Fruit fly (Drosophila melanogaster) whole organism, wandering third instar larva: ENCODE data around the gene ZnT77C.

Experiments used
- Abd-B ChIP-seq: fragments of >200 bp; optimal IDR thresholded peaks from 2 replicates; lab custom pipeline; 2017; ENCODE audit warnings: missing biosample characterization, missing genetic modification characterization
- CG32264 ChIP-seq: fragments of 200-800 bp; sonication (Bioruptor generic); optimal IDR thresholded peaks from 2 replicates; lab custom pipeline; 2016; ENCODE audit warnings: missing biosample characterization, missing genetic modification characterization
- CG9705 ChIP-seq: fragments of 200-800 bp; sonication (Bioruptor generic); optimal IDR thresholded peaks from 2 replicates; lab custom pipeline; 2018; ENCODE audit warnings: missing biosample characterization, mild to moderate bottlenecking, missing genetic modification characterization
- CrebA ChIP-seq: fragments of 200-800 bp; sonication (Bioruptor generic); optimal IDR thresholded peaks from 2 replicates; lab custom pipeline; 2016; ENCODE audit warnings: missing biosample characterization, mild to moderate bottlenecking, missing genetic modification characterization, borderline replicate concordance
- Dfd ChIP-seq: fragments of >200 bp; optimal IDR thresholded peaks from 2 replicates; lab custom pipeline; 2017; ENCODE audit warnings: missing biosample characterization, missing genetic modification characterization
- Dif ChIP-seq: fragments of 200-275, 200-300 bp; sonication (Bioruptor generic); optimal IDR thresholded peaks from 2 replicates; lab custom pipeline; 2018; ENCODE audit warnings: missing biosample characterization, missing genetic modification characterization; ENCODE audit not compliant: partially characterized antibody
- GATAd ChIP-seq: sonication (Bioruptor generic); optimal IDR thresholded peaks from 2 replicates; lab custom pipeline; 2016; ENCODE audit warnings: missing biosample characterization, missing genetic modification characterization
- HLH106 ChIP-seq: fragments of 200-800 bp; optimal IDR thresholded peaks from 3 replicates; lab custom pipeline; 2019; ENCODE audit warnings: missing biosample characterization, mild to moderate bottlenecking, missing genetic modification characterization, moderate library complexity
- Hnf4 ChIP-seq: fragments of 200-800 bp; sonication (Bioruptor generic); optimal IDR thresholded peaks from 2 replicates; lab custom pipeline; 2016; ENCODE audit warnings: missing biosample characterization, mild to moderate bottlenecking, missing genetic modification characterization
- Hr78 ChIP-seq: fragments of >200 bp; optimal IDR thresholded peaks from 2 replicates; lab custom pipeline; 2017; ENCODE audit warnings: missing biosample characterization, missing genetic modification characterization
- Hr83 ChIP-seq: fragments of 200-300 bp; sonication (Bioruptor generic); optimal IDR thresholded peaks from 2 replicates; lab custom pipeline; 2016; ENCODE audit warnings: missing biosample characterization, mild to moderate bottlenecking, missing genetic modification characterization, moderate library complexity; ENCODE audit not compliant: poor library complexity, severe bottlenecking
- Jra ChIP-seq: sonication (Bioruptor generic); optimal IDR thresholded peaks from 2 replicates; lab custom pipeline; 2016; ENCODE audit warnings: missing biosample characterization, missing genetic modification characterization
- Mio ChIP-seq: sonication (Bioruptor generic); optimal IDR thresholded peaks from 2 replicates; lab custom pipeline; 2016; ENCODE audit warnings: missing biosample characterization, missing genetic modification characterization
- Myc ChIP-seq: fragments of >200 bp; optimal IDR thresholded peaks from 2 replicates; lab custom pipeline; 2017
- N ChIP-seq: fragments of >200 bp; optimal IDR thresholded peaks from 2 replicates; lab custom pipeline; 2018; ENCODE audit warnings: missing biosample characterization, missing external identifiers, missing genetic modification characterization
- OdsH ChIP-seq: fragments of 200-800 bp; sonication (Bioruptor generic); optimal IDR thresholded peaks from 2 replicates; lab custom pipeline; 2016; ENCODE audit warnings: missing biosample characterization, mild to moderate bottlenecking, missing genetic modification characterization
- Rel ChIP-seq, 2 experiments: fragments of 200-800 bp; sonication (Bioruptor generic) in 1 of 2; optimal IDR thresholded peaks; 2 replicates in 1 of 2; 3 replicates in 1 of 2; lab custom pipeline; 2016 to 2019; ENCODE audit warnings: mild to moderate bottlenecking in 2 of 2, missing biosample characterization in 2 of 2, missing genetic modification characterization in 2 of 2, moderate library complexity in 1 of 2
- Sp1 ChIP-seq: fragments of 200-800 bp; sonication (Bioruptor generic); optimal IDR thresholded peaks from 3 replicates; lab custom pipeline; 2019; ENCODE audit warnings: missing biosample characterization, mild to moderate bottlenecking, missing genetic modification characterization, moderate library complexity
- Vsx2 ChIP-seq: fragments of 200-300, 225-300 bp; sonication (Bioruptor generic); optimal IDR thresholded peaks from 2 replicates; lab custom pipeline; 2018; ENCODE audit warnings: missing biosample characterization, missing genetic modification characterization; ENCODE audit not compliant: partially characterized antibody
- br ChIP-seq: fragments of 200-800 bp; sonication (Bioruptor generic); optimal IDR thresholded peaks from 2 replicates; lab custom pipeline; 2016; ENCODE audit warnings: missing biosample characterization, missing genetic modification characterization
- brk ChIP-seq: fragments of 200-800 bp; sonication (Bioruptor generic); optimal IDR thresholded peaks from 2 replicates; lab custom pipeline; 2016; ENCODE audit warnings: missing biosample characterization, mild to moderate bottlenecking, missing genetic modification characterization
- dl ChIP-seq, 2 experiments: fragments of 175-275, 200-275 bp in 1 of 2; fragments of 200-275 bp in 1 of 2; sonication (Bioruptor generic); optimal IDR thresholded peaks; lab custom pipeline; 2018; ENCODE audit warnings: mild to moderate bottlenecking in 2 of 2, missing biosample characterization in 2 of 2, missing genetic modification characterization in 2 of 2, moderate library complexity in 2 of 2; ENCODE audit not compliant: partially characterized antibody in 2 of 2, insufficient read depth in 1 of 2
- dmrt93B ChIP-seq: fragments of 200-800 bp; sonication (Bioruptor generic); optimal IDR thresholded peaks from 2 replicates; lab custom pipeline; 2018; ENCODE audit warnings: missing biosample characterization, mild to moderate bottlenecking, missing genetic modification characterization
- dsf ChIP-seq: sonication (Bioruptor generic); optimal IDR thresholded peaks from 2 replicates; lab custom pipeline; 2016; ENCODE audit warnings: missing biosample characterization, missing genetic modification characterization, borderline replicate concordance
- ey ChIP-seq: fragments of 200-800 bp; sonication (Bioruptor generic); optimal IDR thresholded peaks from 2 replicates; lab custom pipeline; 2016; ENCODE audit warnings: missing biosample characterization, missing genetic modification characterization
- foxo ChIP-seq, 2 experiments: fragments of 200-800 bp; sonication (Bioruptor generic); optimal IDR thresholded peaks; 2 replicates in 1 of 2; 3 replicates in 1 of 2; lab custom pipeline; 2016 to 2017; ENCODE audit warnings: missing biosample characterization in 2 of 2, missing genetic modification characterization in 2 of 2
- fru ChIP-seq: fragments of 200-800 bp; sonication (Bioruptor generic); optimal IDR thresholded peaks from 3 replicates; lab custom pipeline; 2016; ENCODE audit warnings: missing biosample characterization, mild to moderate bottlenecking, missing genetic modification characterization
- h ChIP-seq: fragments of 200-800 bp; sonication (Bioruptor generic); optimal IDR thresholded peaks from 3 replicates; lab custom pipeline; 2016; ENCODE audit warnings: missing biosample characterization, mild to moderate bottlenecking, missing genetic modification characterization
- jim ChIP-seq: fragments of 175-275, 200-325 bp; sonication (Bioruptor generic); optimal IDR thresholded peaks from 2 replicates; lab custom pipeline; 2016; ENCODE audit warnings: missing biosample characterization, mild to moderate bottlenecking, missing genetic modification characterization
- lola ChIP-seq: fragments of >200 bp; optimal IDR thresholded peaks from 2 replicates; lab custom pipeline; 2017; ENCODE audit warnings: missing biosample characterization, missing genetic modification characterization
- pan ChIP-seq: fragments of >200 bp; optimal IDR thresholded peaks from 2 replicates; lab custom pipeline; 2017
- psq ChIP-seq: fragments of 200-800 bp; sonication (Bioruptor generic); optimal IDR thresholded peaks from 3 replicates; lab custom pipeline; 2017; ENCODE audit warnings: missing biosample characterization, mild to moderate bottlenecking, missing genetic modification characterization, moderate library complexity
- rgr ChIP-seq: fragments of 200-800 bp; sonication (Bioruptor generic); optimal IDR thresholded peaks from 3 replicates; lab custom pipeline; 2016; ENCODE audit warnings: missing biosample characterization, mild to moderate bottlenecking, missing genetic modification characterization
- sage ChIP-seq: fragments of 200-800 bp; sonication (Bioruptor generic); optimal IDR thresholded peaks from 2 replicates; lab custom pipeline; 2016; ENCODE audit warnings: missing biosample characterization, mild to moderate bottlenecking, missing genetic modification characterization
- sv ChIP-seq: fragments of 200-800 bp; sonication (Bioruptor generic); optimal IDR thresholded peaks from 3 replicates; lab custom pipeline; 2016; ENCODE audit warnings: missing biosample characterization, missing genetic modification characterization
- tai ChIP-seq: sonication (Bioruptor generic); optimal IDR thresholded peaks from 2 replicates; lab custom pipeline; 2016; ENCODE audit warnings: missing biosample characterization, missing genetic modification characterization
- usp ChIP-seq: fragments of >200 bp; optimal IDR thresholded peaks from 2 replicates; lab custom pipeline; 2017; ENCODE audit warnings: missing biosample characterization, missing genetic modification characterization
- woc ChIP-seq: sonication (Bioruptor generic); optimal IDR thresholded peaks from 2 replicates; lab custom pipeline; 2016; ENCODE audit warnings: missing biosample characterization, mild to moderate bottlenecking, missing genetic modification characterization

ZnT77C gene

dm6 chr3L:20509121-20509934 lies 14.6 kb upstream of the ZnT77C start (continued):
- no peak for TF ChIP-seq Vsx2 (GFP tag; lab: Kevin White, UChicago)
- TF ChIP-seq dl (GFP tag; optimal IDR thresholded peaks at IDR 0.05; lab: Kevin White, UChicago; ENCODE audit: insufficient read depth in 1 of 2, partially characterized antibody in 2 of 2) = peak in 1 of 2 experiments; percentile 60
- no peak for TF ChIP-seq Hr83 (GFP tag; lab: Kevin White, UChicago)
- no peak for TF ChIP-seq Myc (lab: Kevin White, UChicago)

dm6 chr3L:20508136-20508635 lies 13.5 kb upstream of the ZnT77C start:
- TF ChIP-seq sage = peak; percentile 87
- peak; percentile 76 for TF ChIP-seq brk (GFP tag; lab: Kevin White, UChicago)
- TF ChIP-seq tai (GFP tag; lab: Kevin White, UChicago) = peak; percentile 91
- TF ChIP-seq woc (GFP tag; lab: Kevin White, UChicago) = peak; percentile 92
- TF ChIP-seq Abd-B (GFP tag; lab: Kevin White, UChicago) = no peak
- peak; percentile 45 for TF ChIP-seq Mio (GFP tag; lab: Kevin White, UChicago)
- no peak for TF ChIP-seq pan (lab: Kevin White, UChicago)
- TF ChIP-seq HLH106 (tag; lab: Kevin White, UChicago) = peak; percentile 87
- TF ChIP-seq fru (GFP tag; lab: Kevin White, UChicago) = peak; percentile 93
- peak; percentile 48 for TF ChIP-seq Dif (GFP tag; lab: Kevin White, UChicago)
- TF ChIP-seq Dfd (GFP tag; lab: Kevin White, UChicago) = no peak
- TF ChIP-seq rgr (GFP tag; lab: Kevin White, UChicago) = peak; percentile 92
- TF ChIP-seq Sp1 (GFP tag; lab: Kevin White, UChicago) = peak; percentile 91
- TF ChIP-seq lola (GFP tag; lab: Kevin White, UChicago) = no peak
- TF ChIP-seq Hr83 (GFP tag; lab: Kevin White, UChicago) = peak; percentile 88
- TF ChIP-seq br (GFP tag; lab: Kevin White, UChicago) = peak; percentile 91
- TF ChIP-seq ey (GFP tag; lab: Kevin White, UChicago) = peak; percentile 92
- TF ChIP-seq usp = no peak
- TF ChIP-seq psq (GFP tag; lab: Kevin White, UChicago) = peak; percentile 91
- TF ChIP-seq dl (GFP tag; optimal IDR thresholded peaks at IDR 0.05; lab: Kevin White, UChicago; ENCODE audit: insufficient read depth in 1 of 2, partially characterized antibody in 2 of 2) = peak; percentile 2 to 53
- TF ChIP-seq Myc (lab: Kevin White, UChicago) = no peak
- peak; percentile 85 for TF ChIP-seq CG9705 (GFP tag; lab: Kevin White, UChicago)
- TF ChIP-seq Rel (GFP tag; optimal IDR thresholded peaks at IDR 0.05; lab: Kevin White, UChicago) = peak; percentile 38
- TF ChIP-seq Rel (tag; optimal IDR thresholded peaks at IDR 0.05; lab: Kevin White, UChicago) = no peak
- peak; percentile 81 for TF ChIP-seq CG32264
- peak; percentile 89 for TF ChIP-seq Hnf4 (GFP tag; lab: Kevin White, UChicago)
- peak; percentile 21 for TF ChIP-seq Vsx2 (GFP tag; lab: Kevin White, UChicago)
- TF ChIP-seq Hr78 (GFP tag; lab: Kevin White, UChicago) = no peak
- TF ChIP-seq foxo (GFP tag; optimal IDR thresholded peaks at IDR 0.05; lab: Kevin White, UChicago) = peak; percentile 17 to 95
- peak; percentile 89 for TF ChIP-seq dmrt93B (GFP tag; lab: Kevin White, UChicago)
- peak; percentile 97 for TF ChIP-seq h (GFP tag; lab: Kevin White, UChicago)
- TF ChIP-seq N (GFP tag; lab: Kevin White, UChicago) = no peak
- peak; percentile 43 for TF ChIP-seq GATAd (GFP tag; lab: Kevin White, UChicago)
- peak; percentile 79 for TF ChIP-seq sv (GFP tag; lab: Kevin White, UChicago)
- TF ChIP-seq OdsH = peak; percentile 93
- TF ChIP-seq Jra (GFP tag; lab: Kevin White, UChicago) = peak; percentile 89
- TF ChIP-seq jim (GFP tag; lab: Kevin White, UChicago) = peak; percentile 75
- TF ChIP-seq dsf (GFP tag; lab: Kevin White, UChicago) = peak; percentile 56
- TF ChIP-seq CrebA = no peak
- TF ChIP-seq, all 38 proteins: peak for 29
